Worm (Caenorhabditis elegans) whole organism, early embryonic: ENCODE results near the gene F46G10.1.

ENCODE experiments used
- F13C5.2 ChIP-seq: sonication (generic microtip); optimal IDR thresholded peaks from 2 replicates; lab custom pipeline; 2017; ENCODE audit warnings: mild to moderate bottlenecking, missing genetic modification characterization, inconsistent platforms, missing compliant biosample characterization
- ama-1 ChIP-seq: fragments of 150-350 bp; optimal IDR thresholded peaks from 2 replicates; lab custom pipeline; 2014
- ceh-13 ChIP-seq: fragments of 200-800 bp; sonication (Bioruptor generic); optimal IDR thresholded peaks from 2 replicates; lab custom pipeline; 2018; ENCODE audit warnings: mild to moderate bottlenecking, missing genetic modification characterization, missing compliant biosample characterization
- ceh-36 ChIP-seq: sonication (generic microtip); optimal IDR thresholded peaks from 2 replicates; lab custom pipeline; 2016; ENCODE audit warnings: missing genetic modification characterization, inconsistent platforms, missing compliant biosample characterization
- ets-7 ChIP-seq: sonication (generic microtip); optimal IDR thresholded peaks from 2 replicates; lab custom pipeline; 2016; ENCODE audit warnings: missing genotype, missing genetic modification characterization, missing compliant biosample characterization
- flt-1 ChIP-seq: fragments of 200-800 bp; sonication (Bioruptor generic); IDR thresholded peaks from 2 replicates; pipeline ENCODE4 v1.3.6; 2022; ENCODE audit warnings: missing genetic modification characterization, missing compliant biosample characterization
- hmbx-1 ChIP-seq: sonication (generic microtip); optimal IDR thresholded peaks from 2 replicates; lab custom pipeline; 2016; ENCODE audit warnings: mild to moderate bottlenecking, missing genetic modification characterization, missing compliant biosample characterization
- hmg-4 ChIP-seq: fragments of 200-800 bp; sonication (Bioruptor generic); optimal IDR thresholded peaks from 2 replicates; lab custom pipeline; 2018; ENCODE audit warnings: mild to moderate bottlenecking, missing genetic modification characterization, missing compliant biosample characterization
- hnd-1 ChIP-seq: sonication (generic microtip); optimal IDR thresholded peaks from 2 replicates; lab custom pipeline; 2016; ENCODE audit warnings: missing genetic modification characterization, missing compliant biosample characterization
- pes-1 ChIP-seq: fragments of 200-800 bp; sonication (Bioruptor generic); IDR thresholded peaks from 2 replicates; pipeline ENCODE4 v1.3.6; 2022; ENCODE audit warnings: missing genetic modification reagents, missing genetic modification characterization, missing compliant biosample characterization
- scrt-1 ChIP-seq: fragments of 200-800 bp; sonication (Bioruptor generic); IDR thresholded peaks from 2 replicates; pipeline ENCODE4 v1.3.6; 2022; ENCODE audit warnings: missing genetic modification characterization, missing compliant biosample characterization
- tbx-37 ChIP-seq: fragments of 200-800 bp; sonication (Bioruptor generic); conservative IDR thresholded peaks from 2 replicates; pipeline ENCODE4 v1.3.6; 2022; ENCODE audit warnings: missing genetic modification reagents, missing genetic modification characterization, missing compliant biosample characterization

DNA sequence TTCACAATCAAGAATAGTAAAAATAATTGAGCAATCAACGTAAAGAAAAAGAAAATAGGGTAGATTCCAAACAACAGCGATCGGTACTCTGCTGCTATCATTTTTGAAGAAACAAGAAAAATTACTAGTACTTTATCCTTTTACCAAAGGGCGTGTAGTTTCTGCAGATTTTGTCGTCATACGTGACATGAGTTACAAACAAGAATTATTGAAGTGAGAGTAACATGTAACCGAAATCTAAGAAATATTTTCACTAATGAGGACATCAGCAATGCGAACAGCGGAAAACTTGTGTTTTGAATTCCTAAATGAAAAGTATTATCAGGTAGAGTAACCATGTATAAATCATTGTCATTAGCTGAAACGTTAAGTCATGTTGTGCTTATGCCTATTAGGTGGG lies 16.9 kb downstream of the F46G10.1 start, which contains the start of gene srd-36:
- no peak for TF ChIP-seq scrt-1 (GFP tag; lab: Robert Waterston, UW)
- no peak for TF ChIP-seq pes-1 (GFP tag; lab: Robert Waterston, UW)
- no peak for TF ChIP-seq ets-7 (tag; lab: Kevin White, UChicago)
- TF ChIP-seq hnd-1 (tag; lab: Kevin White, UChicago): no peak
- no peak for TF ChIP-seq ama-1 (lab: Kevin White, UChicago)
- TF ChIP-seq F13C5.2 (tag; lab: Kevin White, UChicago): no peak
- TF ChIP-seq tbx-37 (GFP tag; lab: Robert Waterston, UW): no peak
- no peak for TF ChIP-seq hmg-4 (GFP tag; lab: Kevin White, UChicago)
- TF ChIP-seq ceh-36 (tag; lab: Kevin White, UChicago): no peak
- no peak for TF ChIP-seq hmbx-1 (tag; lab: Kevin White, UChicago)
- TF ChIP-seq ceh-13 (GFP tag; lab: Kevin White, UChicago): no peak
- no peak for TF ChIP-seq flt-1 (GFP tag; lab: Robert Waterston, UW)
